Fruit fly (Drosophila melanogaster) whole organism, wandering third instar larva: ENCODE data around the gene strat.
A peak's percentile ranks its signal among the peaks of the same experiment; 100 is the strongest.

Experiments used
- Abd-B ChIP-seq: fragments of >200 bp; optimal IDR thresholded peaks from 2 replicates; lab custom pipeline; 2017; ENCODE audit warnings: missing biosample characterization, missing genetic modification characterization
- CG32264 ChIP-seq: fragments of 200-800 bp; sonication (Bioruptor generic); optimal IDR thresholded peaks from 2 replicates; lab custom pipeline; 2016; ENCODE audit warnings: missing biosample characterization, missing genetic modification characterization
- CG9705 ChIP-seq: fragments of 200-800 bp; sonication (Bioruptor generic); optimal IDR thresholded peaks from 2 replicates; lab custom pipeline; 2018; ENCODE audit warnings: missing biosample characterization, mild to moderate bottlenecking, missing genetic modification characterization
- CrebA ChIP-seq: fragments of 200-800 bp; sonication (Bioruptor generic); optimal IDR thresholded peaks from 2 replicates; lab custom pipeline; 2016; ENCODE audit warnings: missing biosample characterization, mild to moderate bottlenecking, missing genetic modification characterization, borderline replicate concordance
- Dfd ChIP-seq: fragments of >200 bp; optimal IDR thresholded peaks from 2 replicates; lab custom pipeline; 2017; ENCODE audit warnings: missing biosample characterization, missing genetic modification characterization
- Dif ChIP-seq: fragments of 200-275, 200-300 bp; sonication (Bioruptor generic); optimal IDR thresholded peaks from 2 replicates; lab custom pipeline; 2018; ENCODE audit warnings: missing biosample characterization, missing genetic modification characterization; ENCODE audit not compliant: partially characterized antibody
- GATAd ChIP-seq: sonication (Bioruptor generic); optimal IDR thresholded peaks from 2 replicates; lab custom pipeline; 2016; ENCODE audit warnings: missing biosample characterization, missing genetic modification characterization
- HLH106 ChIP-seq: fragments of 200-800 bp; optimal IDR thresholded peaks from 3 replicates; lab custom pipeline; 2019; ENCODE audit warnings: missing biosample characterization, mild to moderate bottlenecking, missing genetic modification characterization, moderate library complexity
- Hnf4 ChIP-seq: fragments of 200-800 bp; sonication (Bioruptor generic); optimal IDR thresholded peaks from 2 replicates; lab custom pipeline; 2016; ENCODE audit warnings: missing biosample characterization, mild to moderate bottlenecking, missing genetic modification characterization
- Hr78 ChIP-seq: fragments of >200 bp; optimal IDR thresholded peaks from 2 replicates; lab custom pipeline; 2017; ENCODE audit warnings: missing biosample characterization, missing genetic modification characterization
- Hr83 ChIP-seq: fragments of 200-300 bp; sonication (Bioruptor generic); optimal IDR thresholded peaks from 2 replicates; lab custom pipeline; 2016; ENCODE audit warnings: missing biosample characterization, mild to moderate bottlenecking, missing genetic modification characterization, moderate library complexity; ENCODE audit not compliant: poor library complexity, severe bottlenecking
- Jra ChIP-seq: sonication (Bioruptor generic); optimal IDR thresholded peaks from 2 replicates; lab custom pipeline; 2016; ENCODE audit warnings: missing biosample characterization, missing genetic modification characterization
- Mio ChIP-seq: sonication (Bioruptor generic); optimal IDR thresholded peaks from 2 replicates; lab custom pipeline; 2016; ENCODE audit warnings: missing biosample characterization, missing genetic modification characterization
- Myc ChIP-seq: fragments of >200 bp; optimal IDR thresholded peaks from 2 replicates; lab custom pipeline; 2017
- N ChIP-seq: fragments of >200 bp; optimal IDR thresholded peaks from 2 replicates; lab custom pipeline; 2018; ENCODE audit warnings: missing biosample characterization, missing external identifiers, missing genetic modification characterization
- OdsH ChIP-seq: fragments of 200-800 bp; sonication (Bioruptor generic); optimal IDR thresholded peaks from 2 replicates; lab custom pipeline; 2016; ENCODE audit warnings: missing biosample characterization, mild to moderate bottlenecking, missing genetic modification characterization
- Rel ChIP-seq, 2 experiments: fragments of 200-800 bp; sonication (Bioruptor generic) in 1 of 2; optimal IDR thresholded peaks; 2 replicates in 1 of 2; 3 replicates in 1 of 2; lab custom pipeline; 2016 to 2019; ENCODE audit warnings: mild to moderate bottlenecking in 2 of 2, missing biosample characterization in 2 of 2, missing genetic modification characterization in 2 of 2, moderate library complexity in 1 of 2
- Sp1 ChIP-seq: fragments of 200-800 bp; sonication (Bioruptor generic); optimal IDR thresholded peaks from 3 replicates; lab custom pipeline; 2019; ENCODE audit warnings: missing biosample characterization, mild to moderate bottlenecking, missing genetic modification characterization, moderate library complexity
- Vsx2 ChIP-seq: fragments of 200-300, 225-300 bp; sonication (Bioruptor generic); optimal IDR thresholded peaks from 2 replicates; lab custom pipeline; 2018; ENCODE audit warnings: missing biosample characterization, missing genetic modification characterization; ENCODE audit not compliant: partially characterized antibody
- br ChIP-seq: fragments of 200-800 bp; sonication (Bioruptor generic); optimal IDR thresholded peaks from 2 replicates; lab custom pipeline; 2016; ENCODE audit warnings: missing biosample characterization, missing genetic modification characterization
- brk ChIP-seq: fragments of 200-800 bp; sonication (Bioruptor generic); optimal IDR thresholded peaks from 2 replicates; lab custom pipeline; 2016; ENCODE audit warnings: missing biosample characterization, mild to moderate bottlenecking, missing genetic modification characterization
- dl ChIP-seq, 2 experiments: fragments of 175-275, 200-275 bp in 1 of 2; fragments of 200-275 bp in 1 of 2; sonication (Bioruptor generic); optimal IDR thresholded peaks; lab custom pipeline; 2018; ENCODE audit warnings: mild to moderate bottlenecking in 2 of 2, missing biosample characterization in 2 of 2, missing genetic modification characterization in 2 of 2, moderate library complexity in 2 of 2; ENCODE audit not compliant: partially characterized antibody in 2 of 2, insufficient read depth in 1 of 2
- dmrt93B ChIP-seq: fragments of 200-800 bp; sonication (Bioruptor generic); optimal IDR thresholded peaks from 2 replicates; lab custom pipeline; 2018; ENCODE audit warnings: missing biosample characterization, mild to moderate bottlenecking, missing genetic modification characterization
- dsf ChIP-seq: sonication (Bioruptor generic); optimal IDR thresholded peaks from 2 replicates; lab custom pipeline; 2016; ENCODE audit warnings: missing biosample characterization, missing genetic modification characterization, borderline replicate concordance
- ey ChIP-seq: fragments of 200-800 bp; sonication (Bioruptor generic); optimal IDR thresholded peaks from 2 replicates; lab custom pipeline; 2016; ENCODE audit warnings: missing biosample characterization, missing genetic modification characterization
- foxo ChIP-seq, 2 experiments: fragments of 200-800 bp; sonication (Bioruptor generic); optimal IDR thresholded peaks; 2 replicates in 1 of 2; 3 replicates in 1 of 2; lab custom pipeline; 2016 to 2017; ENCODE audit warnings: missing biosample characterization in 2 of 2, missing genetic modification characterization in 2 of 2
- fru ChIP-seq: fragments of 200-800 bp; sonication (Bioruptor generic); optimal IDR thresholded peaks from 3 replicates; lab custom pipeline; 2016; ENCODE audit warnings: missing biosample characterization, mild to moderate bottlenecking, missing genetic modification characterization
- h ChIP-seq: fragments of 200-800 bp; sonication (Bioruptor generic); optimal IDR thresholded peaks from 3 replicates; lab custom pipeline; 2016; ENCODE audit warnings: missing biosample characterization, mild to moderate bottlenecking, missing genetic modification characterization
- jim ChIP-seq: fragments of 175-275, 200-325 bp; sonication (Bioruptor generic); optimal IDR thresholded peaks from 2 replicates; lab custom pipeline; 2016; ENCODE audit warnings: missing biosample characterization, mild to moderate bottlenecking, missing genetic modification characterization
- lola ChIP-seq: fragments of >200 bp; optimal IDR thresholded peaks from 2 replicates; lab custom pipeline; 2017; ENCODE audit warnings: missing biosample characterization, missing genetic modification characterization
- pan ChIP-seq: fragments of >200 bp; optimal IDR thresholded peaks from 2 replicates; lab custom pipeline; 2017
- psq ChIP-seq: fragments of 200-800 bp; sonication (Bioruptor generic); optimal IDR thresholded peaks from 3 replicates; lab custom pipeline; 2017; ENCODE audit warnings: missing biosample characterization, mild to moderate bottlenecking, missing genetic modification characterization, moderate library complexity
- rgr ChIP-seq: fragments of 200-800 bp; sonication (Bioruptor generic); optimal IDR thresholded peaks from 3 replicates; lab custom pipeline; 2016; ENCODE audit warnings: missing biosample characterization, mild to moderate bottlenecking, missing genetic modification characterization
- sage ChIP-seq: fragments of 200-800 bp; sonication (Bioruptor generic); optimal IDR thresholded peaks from 2 replicates; lab custom pipeline; 2016; ENCODE audit warnings: missing biosample characterization, mild to moderate bottlenecking, missing genetic modification characterization
- sv ChIP-seq: fragments of 200-800 bp; sonication (Bioruptor generic); optimal IDR thresholded peaks from 3 replicates; lab custom pipeline; 2016; ENCODE audit warnings: missing biosample characterization, missing genetic modification characterization
- tai ChIP-seq: sonication (Bioruptor generic); optimal IDR thresholded peaks from 2 replicates; lab custom pipeline; 2016; ENCODE audit warnings: missing biosample characterization, missing genetic modification characterization
- usp ChIP-seq: fragments of >200 bp; optimal IDR thresholded peaks from 2 replicates; lab custom pipeline; 2017; ENCODE audit warnings: missing biosample characterization, missing genetic modification characterization
- woc ChIP-seq: sonication (Bioruptor generic); optimal IDR thresholded peaks from 2 replicates; lab custom pipeline; 2016; ENCODE audit warnings: missing biosample characterization, mild to moderate bottlenecking, missing genetic modification characterization

Gene strat

DNA sequence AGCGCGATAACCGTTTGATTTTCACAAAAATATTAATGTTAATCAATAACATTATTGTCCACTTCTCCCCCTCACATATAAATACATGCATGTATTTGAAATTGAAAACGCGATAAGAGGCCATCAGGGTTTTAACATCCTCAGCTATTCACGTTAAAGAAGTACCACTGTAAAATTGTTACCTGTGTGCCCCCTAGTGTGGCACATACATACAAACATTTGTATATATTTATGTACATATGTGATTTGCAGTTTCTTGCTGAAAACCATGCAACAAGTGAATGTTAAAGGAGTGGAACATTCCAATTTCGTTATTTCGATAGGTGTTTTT lies 42.8 kb downstream of the strat start:
- no peak for TF ChIP-seq brk (GFP tag; lab: Kevin White, UChicago)
- TF ChIP-seq rgr: no peak
- TF ChIP-seq tai (GFP tag; lab: Kevin White, UChicago): no peak
- TF ChIP-seq Rel (GFP tag; optimal IDR thresholded peaks at IDR 0.05; lab: Kevin White, UChicago): no peak
- TF ChIP-seq Rel (tag; optimal IDR thresholded peaks at IDR 0.05; lab: Kevin White, UChicago): no peak
- no peak for TF ChIP-seq Abd-B (GFP tag; lab: Kevin White, UChicago)
- no peak for TF ChIP-seq GATAd (GFP tag; lab: Kevin White, UChicago)
- TF ChIP-seq Dif (GFP tag; lab: Kevin White, UChicago): no peak
- TF ChIP-seq Myc (lab: Kevin White, UChicago): no peak
- TF ChIP-seq jim (GFP tag; lab: Kevin White, UChicago): no peak
- no peak for TF ChIP-seq dsf
- no peak for TF ChIP-seq N
- no peak for TF ChIP-seq ey (GFP tag; lab: Kevin White, UChicago)
- TF ChIP-seq lola (GFP tag; lab: Kevin White, UChicago): no peak
- TF ChIP-seq OdsH (GFP tag; lab: Kevin White, UChicago): no peak
- no peak for TF ChIP-seq CrebA (GFP tag; lab: Kevin White, UChicago)
- no peak for TF ChIP-seq woc (GFP tag; lab: Kevin White, UChicago)
- TF ChIP-seq br (GFP tag; lab: Kevin White, UChicago): no peak
- no peak for TF ChIP-seq CG32264 (GFP tag; lab: Kevin White, UChicago)
- no peak for TF ChIP-seq pan
- TF ChIP-seq psq (GFP tag; lab: Kevin White, UChicago): no peak

DNA sequence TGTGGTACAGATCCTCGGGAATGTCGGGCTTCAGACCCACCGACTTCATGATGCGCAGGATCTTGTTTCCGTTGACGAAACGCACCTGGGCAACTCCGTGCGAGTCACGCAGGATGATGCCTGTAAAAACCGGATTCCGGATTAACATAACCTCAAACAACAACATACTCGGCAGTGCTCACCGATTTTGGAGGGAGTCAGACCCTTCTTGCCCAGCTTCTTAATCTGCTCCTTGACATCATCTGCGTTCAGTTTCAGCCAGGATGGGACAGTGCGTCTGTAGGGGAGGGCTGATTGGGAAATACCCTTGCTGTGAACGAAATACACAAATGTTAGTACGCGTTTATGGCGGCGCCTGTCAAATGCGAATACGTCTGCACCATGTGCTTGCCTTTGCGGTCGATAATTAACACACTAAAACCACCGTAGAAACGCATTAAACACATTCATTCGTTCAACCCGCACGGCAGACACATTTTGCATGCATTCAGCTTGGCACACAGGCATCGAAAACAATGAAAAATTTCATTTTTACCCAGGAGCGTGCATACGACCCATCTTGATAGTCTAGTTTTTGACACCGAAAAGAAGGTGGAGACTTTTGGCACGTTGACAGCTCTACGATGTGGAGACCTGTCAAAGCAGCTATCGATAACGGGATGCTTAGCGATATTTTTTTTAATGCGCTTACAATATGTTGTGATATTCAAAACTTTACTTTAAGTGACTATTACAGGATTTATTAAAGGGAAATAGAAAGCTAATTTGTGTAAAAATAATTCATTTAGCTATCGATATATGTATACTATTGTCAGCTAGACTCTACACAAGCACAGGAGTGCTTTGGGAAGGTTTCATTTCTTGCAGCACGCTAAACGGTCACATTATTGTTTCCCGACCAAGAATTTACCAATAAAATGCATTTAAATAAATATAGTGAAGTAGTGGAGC lies 44.2 kb downstream of the strat start, which contains the start of the genes RpS13 and CSN8:
Gene RpS13, minus strand, starts transcription at position 657 of the 951 bp plus-strand sequence.
Gene CSN8, plus strand, starts transcription at position 850 of the 951 bp plus-strand sequence.
- peak; percentile 48 for TF ChIP-seq tai (GFP tag; lab: Kevin White, UChicago)
- no peak for TF ChIP-seq ey (GFP tag; lab: Kevin White, UChicago)
- no peak for TF ChIP-seq dmrt93B
- no peak for TF ChIP-seq Hr83 (GFP tag; lab: Kevin White, UChicago)
- TF ChIP-seq Vsx2 (GFP tag; lab: Kevin White, UChicago): no peak
- no peak for TF ChIP-seq HLH106 (tag; lab: Kevin White, UChicago)
- no peak for TF ChIP-seq lola (GFP tag; lab: Kevin White, UChicago)
- TF ChIP-seq Hnf4 (GFP tag; lab: Kevin White, UChicago): peak; percentile 32
- no peak for TF ChIP-seq br (GFP tag; lab: Kevin White, UChicago)
- no peak for TF ChIP-seq Hr78 (GFP tag; lab: Kevin White, UChicago)
- no peak for TF ChIP-seq GATAd (GFP tag; lab: Kevin White, UChicago)
- peak; percentile 58 for TF ChIP-seq h (GFP tag; lab: Kevin White, UChicago)
- TF ChIP-seq Jra: no peak
- peak; percentile 62 for TF ChIP-seq Myc (lab: Kevin White, UChicago)
- TF ChIP-seq foxo (GFP tag; optimal IDR thresholded peaks at IDR 0.05; lab: Kevin White, UChicago): no peak
- no peak for TF ChIP-seq CrebA (GFP tag; lab: Kevin White, UChicago)
- TF ChIP-seq N: no peak
- TF ChIP-seq woc (GFP tag; lab: Kevin White, UChicago): peak; percentile 7
- TF ChIP-seq Mio (GFP tag; lab: Kevin White, UChicago): no peak
- TF ChIP-seq OdsH (GFP tag; lab: Kevin White, UChicago): no peak
- TF ChIP-seq brk (GFP tag; lab: Kevin White, UChicago): peak; percentile 38
- no peak for TF ChIP-seq sv (GFP tag; lab: Kevin White, UChicago)
- no peak for TF ChIP-seq Dfd
- TF ChIP-seq Abd-B (GFP tag; lab: Kevin White, UChicago): no peak
- peak; percentile 9 for TF ChIP-seq CG9705 (GFP tag; lab: Kevin White, UChicago)
- TF ChIP-seq jim (GFP tag; lab: Kevin White, UChicago): no peak
- TF ChIP-seq fru (GFP tag; lab: Kevin White, UChicago): peak; percentile 20
- no peak for TF ChIP-seq usp
- no peak for TF ChIP-seq dl (GFP tag; optimal IDR thresholded peaks at IDR 0.05; lab: Kevin White, UChicago; ENCODE audit: insufficient read depth in 1 of 2, partially characterized antibody in 2 of 2)
- no peak for TF ChIP-seq psq (GFP tag; lab: Kevin White, UChicago)
- TF ChIP-seq pan: no peak
- no peak for TF ChIP-seq Dif (GFP tag; lab: Kevin White, UChicago)
- TF ChIP-seq rgr: peak; percentile 36
- no peak for TF ChIP-seq Rel (GFP tag; optimal IDR thresholded peaks at IDR 0.05; lab: Kevin White, UChicago)
- TF ChIP-seq Rel (tag; optimal IDR thresholded peaks at IDR 0.05; lab: Kevin White, UChicago): peak; percentile 3
- TF ChIP-seq dsf: no peak
- TF ChIP-seq Sp1 (GFP tag; lab: Kevin White, UChicago): peak; percentile 58
- no peak for TF ChIP-seq sage
- TF ChIP-seq CG32264 (GFP tag; lab: Kevin White, UChicago): no peak
